Worm (Caenorhabditis elegans): ENCODE data around the gene asp-15.

asp-15 gene

ce11 chrV:19049140-19050092 is 4.8 kb upstream of the asp-15 start (continued):
- TF ChIP-seq chd-7 (tag; optimal IDR thresholded peaks at IDR 0.05) = no peak

DNA sequence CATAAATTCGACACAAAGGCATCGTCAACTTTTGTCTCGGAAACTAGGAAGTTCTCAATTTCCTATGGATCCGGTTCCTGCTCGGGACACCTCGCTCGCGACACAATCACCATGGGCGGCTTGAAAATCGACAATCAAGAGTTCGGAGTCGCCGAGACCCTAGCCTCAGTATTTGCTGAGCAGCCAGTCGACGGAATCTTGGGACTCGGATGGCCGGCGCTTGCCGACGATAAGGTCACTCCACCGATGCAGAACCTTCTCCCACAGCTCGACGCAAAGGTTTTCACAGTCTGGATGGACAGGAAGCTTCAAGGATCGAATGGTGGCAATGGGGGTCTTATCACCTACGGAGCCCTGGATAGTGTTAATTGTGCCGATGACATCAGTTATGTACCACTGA is 2.8 kb upstream of the asp-15 start:
- TF ChIP-seq akir-1 (GFP tag; optimal IDR thresholded peaks at IDR 0.05) (no peak), sptf-2 (GFP tag; optimal IDR thresholded peaks at IDR 0.05) (no peak), ztf-26 (tag; optimal IDR thresholded peaks at IDR 0.05) (no peak), K11D2.4 (GFP tag; IDR thresholded peaks at IDR 0.05) (no peak), sea-2 (GFP tag; IDR thresholded peaks at IDR 0.05) (no peak), mcd-1 (GFP tag; IDR thresholded peaks at IDR 0.05) (0 out of 2 replicates have a peak, but pooled peaks have one; percentile 11), zfh-2 (GFP tag; conservative IDR thresholded peaks at IDR 0.05) (peak; percentile 73), lin-35 (GFP tag; optimal IDR thresholded peaks at IDR 0.05) (no peak), ama-1 (optimal IDR thresholded peaks at IDR 0.05) (no peak), ama-1 (GFP tag; optimal IDR thresholded peaks at IDR 0.05) (no peak), dpl-1 (GFP tag; optimal IDR thresholded peaks at IDR 0.05) (no peak), fkh-3 (tag; optimal IDR thresholded peaks at IDR 0.05) (no peak), hmg-1.2 (GFP tag; IDR thresholded peaks at IDR 0.05) (no peak), gei-17 (GFP tag; optimal IDR thresholded peaks at IDR 0.05) (no peak), attf-5 (GFP tag; optimal IDR thresholded peaks at IDR 0.05) (no peak)

ce11 chrV:19042256-19042655 is 2.4 kb downstream of the asp-15 start, which contains the start of gene asp-16:
TSS of gene asp-16 (minus strand) at chrV:19042605.
- TF ChIP-seq zfh-2 (GFP tag; conservative IDR thresholded peaks at IDR 0.05) = peak; percentile 68
- peak; percentile 41; the same call in 1 of the 2 replicates for TF ChIP-seq egrh-3 (GFP tag; IDR thresholded peaks at IDR 0.05)
- TF ChIP-seq unc-130 (GFP tag; optimal IDR thresholded peaks at IDR 0.05) = no peak

DNA sequence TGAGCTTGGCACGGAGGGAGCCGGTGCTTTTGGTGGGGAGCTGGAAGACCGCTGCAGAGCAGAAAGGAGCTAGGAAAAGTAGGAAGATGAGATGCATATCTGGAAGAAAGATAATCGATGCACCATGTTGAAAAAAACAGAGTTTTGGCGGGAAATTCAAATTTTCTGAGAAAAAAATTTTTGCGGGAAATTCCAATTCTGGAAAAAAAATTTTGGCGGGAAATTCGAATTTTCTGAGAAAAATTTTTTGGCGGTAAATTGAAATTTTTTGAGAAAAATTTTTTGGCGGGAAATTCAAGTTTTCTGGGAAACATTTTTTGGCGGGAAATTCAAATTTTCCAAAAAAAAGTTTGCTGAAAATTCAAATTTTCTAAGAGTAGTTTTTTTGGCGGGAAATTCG is 7.4 kb downstream of the asp-15 start, which contains the start of gene asp-17:
asp-17 (minus strand) TSS at position 101 of the 400 bp plus-strand sequence.
- no peak for TF ChIP-seq lsy-27 (tag; optimal IDR thresholded peaks at IDR 0.05; ENCODE audit: borderline replicate concordance, insufficient read depth)
- TF ChIP-seq Y53G8AR.9 (GFP tag; conservative IDR thresholded peaks at IDR 0.05) = no peak
- no peak for TF ChIP-seq ztf-18 (tag; optimal IDR thresholded peaks at IDR 0.05)
- TF ChIP-seq ccch-3 (GFP tag; optimal IDR thresholded peaks at IDR 0.05) = no peak
- TF ChIP-seq nfyb-1 (GFP tag; IDR thresholded peaks at IDR 0.05) = no peak
- no peak for TF ChIP-seq fkh-3 (tag; optimal IDR thresholded peaks at IDR 0.05)
- TF ChIP-seq Y67H2A.10 (GFP tag; conservative IDR thresholded peaks at IDR 0.05) = no peak
- TF ChIP-seq Y56A3A.18 (GFP tag; IDR thresholded peaks at IDR 0.05) = no peak
- TF ChIP-seq D2030.7 (GFP tag; IDR thresholded peaks at IDR 0.05) = no peak
- no peak for TF ChIP-seq xnd-1 (tag; optimal IDR thresholded peaks at IDR 0.05)
- TF ChIP-seq rec-8 (tag; optimal IDR thresholded peaks at IDR 0.05) = no peak
- no peak for TF ChIP-seq F39B2.1 (GFP tag; IDR thresholded peaks at IDR 0.05)
- TF ChIP-seq tbp1 (GFP tag; optimal IDR thresholded peaks at IDR 0.05) = no peak
- TF ChIP-seq snpc-1.3 (tag; optimal IDR thresholded peaks at IDR 0.05; ENCODE audit: insufficient read depth) = no peak

ce11 chrV:19036061-19036460 is 8.6 kb downstream of the asp-15 start:
- no peak for TF ChIP-seq nhr-80 (tag; optimal IDR thresholded peaks at IDR 0.05)
- TF ChIP-seq ztf-28 (GFP tag; IDR thresholded peaks at IDR 0.05) = no peak
